Worm (Caenorhabditis elegans) whole organism, L1 larva: ENCODE measurements around the gene dnpp-1.

Source experiments
- C34B4.2 ChIP-seq: sonication (generic microtip); optimal IDR thresholded peaks from 2 replicates; lab custom pipeline; 2017; ENCODE audit warnings: mild to moderate bottlenecking, missing genetic modification characterization, missing compliant biosample characterization
- Y116A8C.19 ChIP-seq: sonication (generic microtip); optimal IDR thresholded peaks from 2 replicates; lab custom pipeline; 2016; ENCODE audit warnings: missing compliant biosample characterization, missing genetic modification characterization, borderline replicate concordance
- aha-1 ChIP-seq: fragments of 150-350 bp; optimal IDR thresholded peaks from 2 replicates; lab custom pipeline; 2014; ENCODE audit warnings: missing biosample characterization, missing genetic modification characterization
- alr-1 ChIP-seq: fragments of 200-800 bp; sonication (Bioruptor generic); optimal IDR thresholded peaks from 2 replicates; lab custom pipeline; 2018; ENCODE audit warnings: borderline replicate concordance, mild to moderate bottlenecking, missing genetic modification characterization, missing compliant biosample characterization
- aly-2 ChIP-seq: fragments of 150-350 bp; optimal IDR thresholded peaks from 2 replicates; lab custom pipeline; 2014; ENCODE audit warnings: missing biosample characterization, missing genetic modification characterization
- ama-1 ChIP-seq: fragments of 150-350 bp; optimal IDR thresholded peaks from 2 replicates; lab custom pipeline; 2014
- blmp-1 ChIP-seq: fragments of 150-350 bp; optimal IDR thresholded peaks from 2 replicates; lab custom pipeline; 2014; ENCODE audit warnings: missing biosample characterization, missing genetic modification characterization
- ceh-63 ChIP-seq: fragments of 200-800 bp; sonication (Bioruptor generic); optimal IDR thresholded peaks from 2 replicates; lab custom pipeline; 2018; ENCODE audit warnings: mild to moderate bottlenecking, missing genetic modification characterization, missing compliant biosample characterization
- ces-1 ChIP-seq: fragments of 150-350 bp; optimal IDR thresholded peaks from 2 replicates; lab custom pipeline; 2014; ENCODE audit warnings: missing biosample characterization, missing genetic modification reagents, missing genetic modification characterization
- egl-13 ChIP-seq: sonication (generic microtip); optimal IDR thresholded peaks from 2 replicates; lab custom pipeline; 2016; ENCODE audit warnings: missing genotype, missing genetic modification reagents, missing genetic modification characterization, missing compliant biosample characterization
- elt-2 ChIP-seq: sonication (generic microtip); optimal IDR thresholded peaks from 2 replicates; lab custom pipeline; 2016; ENCODE audit warnings: missing genetic modification characterization, mild to moderate bottlenecking, inconsistent platforms, missing compliant biosample characterization, missing genetic modification reagents
- elt-3 ChIP-seq, 6 experiments: fragments of 150-350 bp in 1 of 6; sonication (generic microtip); optimal IDR thresholded peaks; 2 replicates each; lab custom pipeline; 2017 to 2018; ENCODE audit warnings: missing biosample characterization in 6 of 6, missing genetic modification characterization in 6 of 6, inconsistent platforms in 1 of 6
- ets-5 ChIP-seq: fragments of 200-800 bp; sonication (Bioruptor generic); IDR thresholded peaks from 2 replicates; pipeline ENCODE4 v1.3.6; 2022; ENCODE audit warnings: missing genetic modification characterization, missing compliant biosample characterization
- fkh-4 ChIP-seq: sonication (generic microtip); optimal IDR thresholded peaks from 2 replicates; lab custom pipeline; 2016; ENCODE audit warnings: missing compliant biosample characterization, missing genetic modification characterization, borderline replicate concordance
- fos-1 ChIP-seq: fragments of 150-350 bp; optimal IDR thresholded peaks from 2 replicates; lab custom pipeline; 2014; ENCODE audit warnings: missing biosample characterization, missing genetic modification characterization
- irx-1 ChIP-seq: sonication (generic microtip); optimal IDR thresholded peaks from 2 replicates; lab custom pipeline; 2016; ENCODE audit warnings: missing genetic modification characterization, missing compliant biosample characterization
- isw-1 ChIP-seq: fragments of 200-800 bp; sonication (Bioruptor generic); IDR thresholded peaks from 2 replicates; pipeline ENCODE4 v1.3.6; 2022; ENCODE audit warnings: missing genetic modification characterization, missing compliant biosample characterization
- lin-13 ChIP-seq: fragments of 150-350 bp; optimal IDR thresholded peaks from 2 replicates; lab custom pipeline; 2014; ENCODE audit warnings: missing biosample characterization, missing genetic modification reagents, missing genetic modification characterization
- lin-14 ChIP-seq: fragments of 200-800 bp; sonication (Bioruptor generic); optimal IDR thresholded peaks from 2 replicates; lab custom pipeline; 2018; ENCODE audit warnings: mild to moderate bottlenecking, missing genetic modification characterization, moderate library complexity, missing compliant biosample characterization
- lin-15B ChIP-seq: fragments of 150-350 bp; sonication (generic microtip); optimal IDR thresholded peaks from 3 replicates; lab custom pipeline; 2014; ENCODE audit warnings: missing biosample characterization, missing genetic modification characterization
- lin-39 ChIP-seq: fragments of 150-350 bp; optimal IDR thresholded peaks from 2 replicates; lab custom pipeline; 2014; ENCODE audit warnings: missing biosample characterization, missing genetic modification reagents, missing genetic modification characterization
- lir-3 ChIP-seq: sonication (generic microtip); optimal IDR thresholded peaks from 2 replicates; lab custom pipeline; 2016; ENCODE audit warnings: mild to moderate bottlenecking, missing genetic modification characterization, moderate library complexity, missing compliant biosample characterization; ENCODE audit not compliant: poor library complexity
- lsy-2 ChIP-seq, 2 experiments: fragments of 150-350 bp; optimal IDR thresholded peaks; 2 replicates each; lab custom pipeline; 2014; ENCODE audit warnings: missing biosample characterization in 2 of 2, missing genetic modification characterization in 2 of 2
- mab-9 ChIP-seq: fragments of 200-800 bp; sonication (Bioruptor generic); IDR thresholded peaks from 2 replicates; pipeline ENCODE4 v1.3.6; 2022; ENCODE audit warnings: missing genetic modification reagents, missing genetic modification characterization, missing compliant biosample characterization
- mdl-1 ChIP-seq, 2 experiments: fragments of 150-350 bp; optimal IDR thresholded peaks; 2 replicates each; lab custom pipeline; 2014 to 2017; ENCODE audit warnings: missing biosample characterization in 2 of 2, missing genetic modification characterization in 2 of 2, inconsistent platforms in 1 of 2
- nhr-12 ChIP-seq: sonication (generic microtip); optimal IDR thresholded peaks from 2 replicates; lab custom pipeline; 2017; ENCODE audit warnings: missing biosample characterization, missing genetic modification characterization
- nhr-20 ChIP-seq: sonication (generic microtip); optimal IDR thresholded peaks from 2 replicates; lab custom pipeline; 2016; ENCODE audit warnings: mild to moderate bottlenecking, missing genetic modification characterization, missing compliant biosample characterization
- nhr-237 ChIP-seq: fragments of 150-350 bp; optimal IDR thresholded peaks from 2 replicates; lab custom pipeline; 2014; ENCODE audit warnings: missing biosample characterization, missing genetic modification characterization
- nhr-28 ChIP-seq: fragments of 150-350 bp; optimal IDR thresholded peaks from 2 replicates; lab custom pipeline; 2014; ENCODE audit warnings: missing biosample characterization, missing genetic modification characterization
- nhr-47 ChIP-seq: sonication (generic microtip); optimal IDR thresholded peaks from 2 replicates; lab custom pipeline; 2016; ENCODE audit warnings: mild to moderate bottlenecking, missing genetic modification characterization, moderate library complexity, missing compliant biosample characterization
- nhr-76 ChIP-seq: sonication (generic microtip); optimal IDR thresholded peaks from 2 replicates; lab custom pipeline; 2017; ENCODE audit warnings: missing biosample characterization, missing genetic modification characterization
- nhr-84 ChIP-seq: sonication (generic microtip); optimal IDR thresholded peaks from 2 replicates; lab custom pipeline; 2017; ENCODE audit warnings: missing biosample characterization, missing genetic modification characterization
- nhr-85 ChIP-seq: sonication (generic microtip); peaks from one replicate; lab custom pipeline; 2016; ENCODE audit warnings: missing genetic modification characterization, inconsistent platforms, missing compliant biosample characterization
- pag-3 ChIP-seq: sonication (generic microtip); optimal IDR thresholded peaks from 2 replicates; lab custom pipeline; 2017; ENCODE audit warnings: missing genetic modification characterization, mild to moderate bottlenecking, missing compliant biosample characterization, antibody characterized with exemption, borderline replicate concordance; ENCODE audit not compliant: insufficient read depth
- rnt-1 ChIP-seq: sonication (generic microtip); optimal IDR thresholded peaks from 2 replicates; lab custom pipeline; 2016; ENCODE audit warnings: mild to moderate bottlenecking, missing genetic modification characterization, moderate library complexity, missing compliant biosample characterization
- snu-23 ChIP-seq: sonication (generic microtip); optimal IDR thresholded peaks from 2 replicates; lab custom pipeline; 2016; ENCODE audit warnings: missing genetic modification characterization, missing compliant biosample characterization
- swsn-7 ChIP-seq: sonication (generic microtip); optimal IDR thresholded peaks from 2 replicates; lab custom pipeline; 2016; ENCODE audit warnings: missing genetic modification characterization, missing compliant biosample characterization
- tbx-2 ChIP-seq: sonication (generic microtip); optimal IDR thresholded peaks from 2 replicates; lab custom pipeline; 2016; ENCODE audit warnings: missing genetic modification characterization, missing compliant biosample characterization
- unc-86 ChIP-seq: sonication (generic microtip); optimal IDR thresholded peaks from 2 replicates; lab custom pipeline; 2016; ENCODE audit warnings: missing genetic modification characterization, missing compliant biosample characterization
- unc-98 ChIP-seq: fragments of 200-800 bp; sonication (Bioruptor generic); IDR thresholded peaks from 2 replicates; pipeline ENCODE4 v1.3.6; 2022; ENCODE audit warnings: missing genetic modification characterization, missing compliant biosample characterization
- vab-15 ChIP-seq: sonication (generic microtip); optimal IDR thresholded peaks from 2 replicates; lab custom pipeline; 2017; ENCODE audit warnings: missing genotype, mild to moderate bottlenecking, missing genetic modification characterization, missing compliant biosample characterization
- xbp-1 ChIP-seq: sonication (generic microtip); optimal IDR thresholded peaks from 2 replicates; lab custom pipeline; 2016; ENCODE audit warnings: missing genetic modification characterization, missing compliant biosample characterization
- zag-1 ChIP-seq: fragments of 150-350 bp; optimal IDR thresholded peaks from 2 replicates; lab custom pipeline; 2014; ENCODE audit warnings: missing biosample characterization, missing genetic modification characterization
- zip-4 ChIP-seq: fragments of 200-800 bp; sonication (Bioruptor generic); optimal IDR thresholded peaks from 2 replicates; lab custom pipeline; 2018; ENCODE audit warnings: mild to moderate bottlenecking, missing genetic modification characterization, moderate library complexity, missing compliant biosample characterization
- ztf-4 ChIP-seq: fragments of 150-350 bp; optimal IDR thresholded peaks from 2 replicates; lab custom pipeline; 2014; ENCODE audit warnings: missing biosample characterization, missing genetic modification characterization

Gene dnpp-1

DNA sequence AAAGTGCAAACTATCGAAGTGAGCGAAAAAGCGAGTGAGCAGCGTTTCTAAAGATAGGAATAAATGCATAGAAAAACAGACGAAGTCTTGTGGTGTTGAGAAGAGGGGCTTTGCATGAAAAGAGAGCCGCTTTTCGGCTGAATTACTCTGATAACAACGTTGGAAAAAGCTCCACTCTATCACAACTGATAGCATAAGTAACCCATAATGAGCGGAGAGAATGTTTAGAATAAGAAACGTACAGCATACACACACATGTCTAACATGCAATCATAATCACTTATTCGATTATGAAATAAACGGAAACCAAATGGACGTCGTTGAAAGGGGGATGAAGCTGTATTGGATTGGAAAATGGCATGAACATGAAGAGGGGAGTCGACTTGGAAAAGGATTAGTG lies 23.3 kb downstream of the dnpp-1 start (continued):
- TF ChIP-seq blmp-1 (tag; lab: Kevin White, UChicago) (no peak), vab-15 (tag; lab: Kevin White, UChicago) (no peak), nhr-20 (tag; lab: Kevin White, UChicago) (no peak), ces-1 (no peak), pag-3 (tag; lab: Kevin White, UChicago) (no peak), aly-2 (tag; lab: Kevin White, UChicago) (no peak), tbx-2 (tag; lab: Kevin White, UChicago) (no peak), lin-15B (tag; lab: Kevin White, UChicago) (no peak), snu-23 (GFP tag; lab: Kevin White, UChicago) (no peak), aha-1 (tag; lab: Kevin White, UChicago) (no peak), egl-13 (tag; lab: Kevin White, UChicago) (peak; percentile 11), isw-1 (GFP tag; lab: Robert Waterston, UW) (no peak), nhr-237 (no peak), lin-13 (GFP tag; lab: Kevin White, UChicago) (no peak), irx-1 (tag; lab: Kevin White, UChicago) (no peak), nhr-84 (tag; lab: Kevin White, UChicago) (no peak), lin-14 (GFP tag; lab: Kevin White, UChicago) (peak; percentile 7), unc-98 (GFP tag; lab: Robert Waterston, UW) (no peak), nhr-76 (tag; lab: Kevin White, UChicago) (no peak), rnt-1 (no peak), alr-1 (tag; lab: Kevin White, UChicago) (no peak), zag-1 (no peak), lsy-2 (tag; optimal IDR thresholded peaks at IDR 0.05; lab: Kevin White, UChicago) (peak in 1 of 2 experiments; percentile 11), mdl-1 (tag; optimal IDR thresholded peaks at IDR 0.05; lab: Kevin White, UChicago) (no peak), lir-3 (tag; lab: Kevin White, UChicago) (no peak), nhr-12 (no peak), C34B4.2 (tag; lab: Kevin White, UChicago) (no peak), unc-86 (tag; lab: Kevin White, UChicago) (no peak), xbp-1 (tag; lab: Kevin White, UChicago) (no peak), zip-4 (GFP tag; lab: Kevin White, UChicago) (no peak), ets-5 (no peak), swsn-7 (tag; lab: Kevin White, UChicago) (no peak), ztf-4 (no peak), elt-3 (tag; optimal IDR thresholded peaks at IDR 0.05; lab: Kevin White, UChicago) (no peak), nhr-85 (tag; lab: Kevin White, UChicago) (no peak), lin-39 (no peak), nhr-28 (no peak), mab-9 (GFP tag; lab: Robert Waterston, UW) (no peak), nhr-47 (peak; percentile 23), fos-1 (tag; lab: Kevin White, UChicago) (no peak), elt-2 (tag; lab: Kevin White, UChicago) (peak; percentile 11), ama-1 (lab: Kevin White, UChicago) (peak; percentile 13), Y116A8C.19 (tag; lab: Kevin White, UChicago) (no peak), fkh-4 (tag; lab: Kevin White, UChicago) (no peak), ceh-63 (GFP tag; lab: Kevin White, UChicago) (no peak)
